Worm (Caenorhabditis elegans) whole organism, early embryonic: ENCODE measurements around the gene F31B9.7.

Experiments used
- ama-1 ChIP-seq: fragments of 150-350 bp; optimal IDR thresholded peaks from 2 replicates; lab custom pipeline; 2014
- flt-1 ChIP-seq: fragments of 200-800 bp; sonication (Bioruptor generic); IDR thresholded peaks from 2 replicates; pipeline ENCODE4 v1.3.6; 2022; ENCODE audit warnings: missing genetic modification characterization, missing compliant biosample characterization
- hmg-4 ChIP-seq: fragments of 200-800 bp; sonication (Bioruptor generic); optimal IDR thresholded peaks from 2 replicates; lab custom pipeline; 2018; ENCODE audit warnings: mild to moderate bottlenecking, missing genetic modification characterization, missing compliant biosample characterization
- pes-1 ChIP-seq: fragments of 200-800 bp; sonication (Bioruptor generic); IDR thresholded peaks from 2 replicates; pipeline ENCODE4 v1.3.6; 2022; ENCODE audit warnings: missing genetic modification reagents, missing genetic modification characterization, missing compliant biosample characterization
- scrt-1 ChIP-seq: fragments of 200-800 bp; sonication (Bioruptor generic); IDR thresholded peaks from 2 replicates; pipeline ENCODE4 v1.3.6; 2022; ENCODE audit warnings: missing genetic modification characterization, missing compliant biosample characterization
- sea-1 ChIP-seq: fragments of 200-800 bp; sonication (Bioruptor generic); conservative IDR thresholded peaks from 2 replicates; pipeline ENCODE4 v1.3.6; 2022; ENCODE audit warnings: missing genetic modification characterization, missing compliant biosample characterization
- tra-4 ChIP-seq: sonication (generic microtip); optimal IDR thresholded peaks from 2 replicates; lab custom pipeline; 2017; ENCODE audit warnings: missing genetic modification characterization, missing compliant biosample characterization

ce11 chrX:15884478-15884877 is 35.0 kb upstream of the F31B9.7 start:
- TF ChIP-seq sea-1 (GFP tag; lab: Robert Waterston, UW) (no peak), scrt-1 (GFP tag; lab: Robert Waterston, UW) (no peak), ama-1 (lab: Kevin White, UChicago) (no peak), hmg-4 (no peak), pes-1 (GFP tag; lab: Robert Waterston, UW) (no peak), tra-4 (tag; lab: Kevin White, UChicago) (no peak), flt-1 (GFP tag; lab: Robert Waterston, UW) (no peak)
